Worm (Caenorhabditis elegans): Measurements from ENCODE around the gene K09C8.7.

Gene K09C8.7

DNA sequence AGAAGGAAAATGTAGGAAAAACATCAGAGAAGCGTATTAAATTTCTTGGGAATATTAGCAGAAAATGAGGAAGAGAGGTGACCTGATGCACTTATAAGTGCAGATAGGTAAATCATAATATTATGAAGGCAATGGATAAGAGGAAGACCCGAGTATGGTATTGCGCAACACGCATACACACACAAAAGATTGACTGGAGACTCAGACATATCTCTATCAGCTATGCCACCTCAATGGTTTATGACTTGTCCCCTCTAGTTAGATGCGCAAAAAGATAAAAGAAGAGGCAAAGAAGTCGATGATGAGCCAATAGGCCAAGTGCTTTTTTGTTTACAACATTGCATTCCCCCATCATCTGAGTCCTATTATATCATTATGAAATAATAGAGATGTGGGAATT, 19.1 kb downstream of the K09C8.7 start:
- no peak for TF ChIP-seq saeg-2 (GFP tag; IDR thresholded peaks at IDR 0.05)
- TF ChIP-seq ama-1 (optimal IDR thresholded peaks at IDR 0.05): no peak
- TF ChIP-seq D1046.2 (GFP tag; IDR thresholded peaks at IDR 0.05): no peak

- TF ChIP-seq Y105C5A.15 (GFP tag; IDR thresholded peaks at IDR 0.05): no peak
- TF ChIP-seq hlh-11 (tag; optimal IDR thresholded peaks at IDR 0.05): peak; percentile 27
- TF ChIP-seq D1046.2 (GFP tag; IDR thresholded peaks at IDR 0.05): no peak
- no peak for TF ChIP-seq skn-1 (tag; optimal IDR thresholded peaks at IDR 0.05)
- TF ChIP-seq aha-1 (tag): peak; percentile 47
- TF ChIP-seq lin-15B (tag; optimal IDR thresholded peaks at IDR 0.05): no peak
- 0 out of 2 replicates have a peak, but pooled peaks have one; percentile 12 for TF ChIP-seq dmd-6 (GFP tag; IDR thresholded peaks at IDR 0.05)
- TF ChIP-seq dmd-9 (GFP tag; IDR thresholded peaks at IDR 0.05): no peak
- no peak for TF ChIP-seq ceh-32 (tag; optimal IDR thresholded peaks at IDR 0.05; ENCODE audit: poor library complexity)
- peak; percentile 42 for TF ChIP-seq nhr-28 (tag; optimal IDR thresholded peaks at IDR 0.05)
- no peak for TF ChIP-seq ceh-20 (GFP tag; IDR thresholded peaks at IDR 0.05)
- no peak for TF ChIP-seq arid-1 (GFP tag; conservative IDR thresholded peaks at IDR 0.05)
- no peak for TF ChIP-seq T20F7.1 (GFP tag; optimal IDR thresholded peaks at IDR 0.05)
- TF ChIP-seq madf-5 (GFP tag; IDR thresholded peaks at IDR 0.05): no peak
- no peak for TF ChIP-seq T26A8.4 (GFP tag; IDR thresholded peaks at IDR 0.05)
- peak; percentile 30 for TF ChIP-seq pqm-1 (tag; optimal IDR thresholded peaks at IDR 0.05)
Observed at ce11 chrX:10928948-10929563, 22.1 kb downstream of the K09C8.7 start, which contains the start of gene dgn-1. Gene dgn-1 (minus strand): TSS chrX:10928998.

DNA sequence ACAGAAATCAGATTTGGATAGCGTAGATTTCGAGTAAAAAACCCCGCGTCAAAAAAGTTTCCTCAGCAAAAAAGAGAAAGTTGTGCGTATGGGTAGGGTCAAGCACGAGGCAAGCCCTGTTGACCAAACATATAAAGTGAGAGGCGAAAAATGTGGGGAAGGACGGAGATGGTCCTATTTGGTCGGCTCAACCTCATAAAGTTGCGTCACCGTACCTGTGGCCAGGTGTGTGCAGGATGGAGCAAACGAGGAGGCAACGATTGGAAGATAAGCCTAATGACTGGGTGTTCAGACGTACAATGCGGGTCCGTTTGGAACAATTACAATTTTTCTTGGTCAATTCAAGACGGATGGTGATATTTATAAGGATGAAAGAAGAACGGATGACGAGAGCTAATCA, 24.1 kb downstream of the K09C8.7 start:
- TF ChIP-seq nhr-6 (tag; optimal IDR thresholded peaks at IDR 0.05): no peak
- no peak for TF ChIP-seq F49E8.2 (tag; optimal IDR thresholded peaks at IDR 0.05; ENCODE audit: borderline replicate concordance)
- no peak for TF ChIP-seq ceh-44 (GFP tag; IDR thresholded peaks at IDR 0.05)
- no peak for TF ChIP-seq spr-1 (tag; optimal IDR thresholded peaks at IDR 0.05)
- no peak for TF ChIP-seq nhr-42 (GFP tag; IDR thresholded peaks at IDR 0.05)
- TF ChIP-seq ceh-62 (tag; optimal IDR thresholded peaks at IDR 0.05): no peak
- TF ChIP-seq unc-130 (GFP tag; optimal IDR thresholded peaks at IDR 0.05): no peak
- TF ChIP-seq daf-19 (GFP tag; conservative IDR thresholded peaks at IDR 0.05): no peak

- TF ChIP-seq unc-62 (GFP tag; optimal IDR thresholded peaks at IDR 0.05 in 1 of 2) (peak in 1 of 2 experiments; percentile 95), unc-62 (tag; optimal IDR thresholded peaks at IDR 0.05) (no peak), ceh-44 (GFP tag; IDR thresholded peaks at IDR 0.05) (no peak), snpc-1.2 (GFP tag; IDR thresholded peaks at IDR 0.05) (no peak), nhr-25 (tag; optimal IDR thresholded peaks at IDR 0.05; ENCODE audit: borderline replicate concordance, insufficient read depth) (no peak)
Observed at ce11 chrX:10924031-10924430, 27.2 kb downstream of the K09C8.7 start.

DNA sequence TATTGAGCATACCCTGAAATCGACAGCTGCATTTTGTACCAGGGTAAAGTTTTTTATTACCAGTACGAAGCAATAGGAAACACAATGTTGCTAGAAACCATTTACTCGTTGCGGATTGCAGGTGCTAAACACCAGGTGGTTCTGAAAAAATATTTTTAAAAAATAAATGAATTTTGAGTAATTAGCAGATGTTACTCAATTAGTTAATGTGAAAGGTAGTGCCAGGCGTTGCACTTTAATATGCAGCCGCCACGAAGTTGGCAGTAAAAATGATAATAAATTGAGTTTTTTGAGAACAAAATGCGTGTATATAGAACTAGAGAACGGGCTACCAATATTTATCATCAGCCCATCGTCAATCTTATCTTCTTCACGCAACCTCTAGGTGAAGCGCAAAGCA, 31.6 kb downstream of the K09C8.7 start, which contains the start of gene nstp-9:
Gene nstp-9, minus strand, starts transcription at position 101 of the 400 bp plus-strand sequence.
- TF ChIP-seq Y105C5A.15 (GFP tag; IDR thresholded peaks at IDR 0.05): no peak
- TF ChIP-seq nhr-25 (tag; optimal IDR thresholded peaks at IDR 0.05; ENCODE audit: borderline replicate concordance, insufficient read depth): no peak
- TF ChIP-seq nhr-42 (GFP tag; IDR thresholded peaks at IDR 0.05): no peak
- TF ChIP-seq pha-4 (GFP tag; IDR thresholded peaks at IDR 0.05): no peak
- TF ChIP-seq pha-4 (tag; optimal IDR thresholded peaks at IDR 0.05): no peak
- no peak for TF ChIP-seq nhr-11 (tag; optimal IDR thresholded peaks at IDR 0.05)
